Worm (Caenorhabditis elegans): ENCODE data around the gene ufbp-1.

ufbp-1 gene

DNA sequence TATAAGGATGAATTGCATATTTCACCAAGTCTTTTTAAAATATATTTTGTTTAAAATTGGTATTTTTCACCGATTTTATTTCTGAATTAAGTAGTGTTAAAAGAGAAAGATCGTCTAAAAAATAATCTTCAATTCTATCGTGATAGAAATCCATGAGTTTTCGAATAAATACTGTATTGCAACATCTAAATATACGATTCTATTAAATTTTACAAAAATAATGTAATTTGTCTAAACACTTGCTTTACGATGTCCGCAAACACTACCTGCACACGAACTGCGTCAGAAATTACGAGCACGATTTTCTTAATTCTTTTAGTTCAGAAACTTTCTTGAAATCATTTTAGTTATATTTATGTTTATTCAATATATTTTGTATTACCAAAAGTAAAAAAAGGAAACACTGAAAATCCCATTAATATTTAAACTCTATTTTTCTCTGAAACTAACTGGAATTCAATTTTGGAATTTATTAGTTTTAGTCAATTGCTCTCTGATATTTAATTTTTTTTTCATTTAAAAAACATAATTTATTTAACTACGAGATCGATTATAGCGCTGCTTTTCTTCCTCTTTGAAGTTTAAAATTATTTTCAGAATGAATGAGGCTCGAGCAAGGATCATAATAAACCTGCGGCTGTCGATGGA lies 5.9 kb upstream of the ufbp-1 start, which contains the start of gene mrpl-32:
Gene mrpl-32, plus strand, starts transcription at position 598 of the 648 bp plus-strand sequence.
- TF ChIP-seq dpl-1 (GFP tag; optimal IDR thresholded peaks at IDR 0.05): peak; percentile 9
- no peak for TF ChIP-seq hlh-30 (tag; optimal IDR thresholded peaks at IDR 0.05; ENCODE audit: insufficient read depth)
- no peak for TF ChIP-seq zip-2 (tag; optimal IDR thresholded peaks at IDR 0.05)
- TF ChIP-seq Y48G9A.11 (GFP tag; IDR thresholded peaks at IDR 0.05): peak; percentile 56
- peak; percentile 63 for TF ChIP-seq mep-1 (tag; optimal IDR thresholded peaks at IDR 0.05)
- peak; percentile 15 for TF ChIP-seq nhr-6 (tag; optimal IDR thresholded peaks at IDR 0.05)
- TF ChIP-seq snpc-1.2 (GFP tag; IDR thresholded peaks at IDR 0.05): peak; percentile 28; the same call in 1 of the 2 replicates
- peak; percentile 40 for TF ChIP-seq lir-3 (tag; optimal IDR thresholded peaks at IDR 0.05)
- no peak for TF ChIP-seq dmd-9 (GFP tag; IDR thresholded peaks at IDR 0.05)
- TF ChIP-seq lin-15B (tag; optimal IDR thresholded peaks at IDR 0.05): no peak
- 0 out of 2 replicates have a peak, but pooled peaks have one; percentile 23 for TF ChIP-seq zfp-3 (GFP tag; conservative IDR thresholded peaks at IDR 0.05)
- peak; percentile 77 for TF ChIP-seq lin-38 (GFP tag; IDR thresholded peaks at IDR 0.05)
- peak; percentile 32; the same call in 1 of the 2 replicates for TF ChIP-seq zip-11 (GFP tag; IDR thresholded peaks at IDR 0.05)
- TF ChIP-seq Y75B8A.6 (GFP tag; IDR thresholded peaks at IDR 0.05): 0 out of 2 replicates have a peak, but pooled peaks have one; percentile 15
- TF ChIP-seq lin-1 (GFP tag; IDR thresholded peaks at IDR 0.05): peak; percentile 71; the same call in 1 of the 2 replicates
- peak; percentile 42; the same call in 1 of the 2 replicates for TF ChIP-seq vab-7 (GFP tag; IDR thresholded peaks at IDR 0.05)
- TF ChIP-seq attf-4 (tag; optimal IDR thresholded peaks at IDR 0.05): no peak
- 0 out of 2 replicates have a peak, but pooled peaks have one; percentile 56 for TF ChIP-seq lim-7 (GFP tag; IDR thresholded peaks at IDR 0.05)
- no peak for TF ChIP-seq ceh-32 (tag; optimal IDR thresholded peaks at IDR 0.05; ENCODE audit: poor library complexity)
- TF ChIP-seq php-3 (GFP tag; IDR thresholded peaks at IDR 0.05): peak; percentile 33; the same call in 1 of the 2 replicates
- TF ChIP-seq lsy-2 (tag; optimal IDR thresholded peaks at IDR 0.05): peak in 1 of 2 experiments; percentile 74
- no peak for TF ChIP-seq fkh-10 (GFP tag; optimal IDR thresholded peaks at IDR 0.05)
- no peak for TF ChIP-seq ctbp-1 (GFP tag; IDR thresholded peaks at IDR 0.05)
- peak; percentile 2 for TF ChIP-seq nhr-111 (GFP tag; optimal IDR thresholded peaks at IDR 0.05)
- peak; percentile 50 for TF ChIP-seq Y5F2A.4 (GFP tag; optimal IDR thresholded peaks at IDR 0.05)
- no peak for TF ChIP-seq zfp-2 (tag; optimal IDR thresholded peaks at IDR 0.05)
- peak; percentile 50 for TF ChIP-seq mes-2 (tag; optimal IDR thresholded peaks at IDR 0.05; ENCODE audit: poor library complexity, severe bottlenecking)
- TF ChIP-seq T20F7.1 (GFP tag; optimal IDR thresholded peaks at IDR 0.05): peak; percentile 75
- TF ChIP-seq arid-1 (GFP tag; conservative IDR thresholded peaks at IDR 0.05): peak; percentile 75
- peak; percentile 35 for TF ChIP-seq nhr-102 (tag; optimal IDR thresholded peaks at IDR 0.05)
- TF ChIP-seq daf-16 (GFP tag; optimal IDR thresholded peaks at IDR 0.05): peak; percentile 10 to 41
- TF ChIP-seq daf-16 (tag; optimal IDR thresholded peaks at IDR 0.05): peak; percentile 11
- TF ChIP-seq ama-1 (optimal IDR thresholded peaks at IDR 0.05): peak; percentile 16
- TF ChIP-seq dve-1 (tag; optimal IDR thresholded peaks at IDR 0.05; ENCODE audit: insufficient read depth): peak; percentile 66
- peak; percentile 30; the same call in 1 of the 2 replicates for TF ChIP-seq pha-4 (GFP tag; IDR thresholded peaks at IDR 0.05)
- TF ChIP-seq pha-4 (tag; optimal IDR thresholded peaks at IDR 0.05): peak; percentile 26
- no peak for TF ChIP-seq daf-12 (tag; optimal IDR thresholded peaks at IDR 0.05)
- TF ChIP-seq F49E8.2 (tag; optimal IDR thresholded peaks at IDR 0.05; ENCODE audit: borderline replicate concordance): peak; percentile 73

DNA sequence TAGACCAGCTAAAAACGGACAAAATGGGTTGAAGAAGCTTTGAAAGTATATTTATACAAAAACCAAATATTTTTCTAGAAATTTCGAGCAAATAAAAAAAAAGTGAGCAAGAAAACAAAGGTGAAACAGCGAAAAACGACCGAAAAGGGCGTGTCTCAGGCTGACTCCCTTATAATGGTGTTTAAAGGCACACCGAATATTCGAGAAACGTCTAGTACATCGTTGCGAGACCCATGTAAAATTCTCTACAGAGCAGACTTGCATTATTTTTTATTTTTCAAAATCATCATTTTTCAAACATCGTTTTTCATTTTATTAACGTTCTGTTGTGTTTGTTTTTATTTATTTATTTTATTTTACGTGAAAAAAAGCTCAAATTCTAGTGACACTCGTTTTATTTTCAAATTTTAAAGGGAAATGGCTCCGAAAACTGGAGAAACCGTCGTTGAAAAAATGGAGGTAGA lies 3.6 kb upstream of the ufbp-1 start, which contains the start of gene rpn-3:
Gene rpn-3, plus strand, starts transcription at position 414 of the 464 bp plus-strand sequence.
- TF ChIP-seq madf-5 (GFP tag; IDR thresholded peaks at IDR 0.05): no peak
- TF ChIP-seq F10B5.3 (tag; optimal IDR thresholded peaks at IDR 0.05): peak; percentile 85
- no peak for TF ChIP-seq fos-1 (tag; optimal IDR thresholded peaks at IDR 0.05)
- TF ChIP-seq T20F7.1 (GFP tag; optimal IDR thresholded peaks at IDR 0.05): peak; percentile 92
- no peak for TF ChIP-seq attf-4 (tag; optimal IDR thresholded peaks at IDR 0.05)
- peak; percentile 81 for TF ChIP-seq ctbp-1 (GFP tag; IDR thresholded peaks at IDR 0.05)
- no peak for TF ChIP-seq tag-97 (GFP tag; IDR thresholded peaks at IDR 0.05)
- TF ChIP-seq nhr-102 (tag; optimal IDR thresholded peaks at IDR 0.05): peak; percentile 91
- peak; percentile 42 for TF ChIP-seq pqm-1 (tag; optimal IDR thresholded peaks at IDR 0.05)
- peak; percentile 26; the same call in 1 of the 2 replicates for TF ChIP-seq set-16 (GFP tag; IDR thresholded peaks at IDR 0.05)
- TF ChIP-seq lin-15B (tag; optimal IDR thresholded peaks at IDR 0.05): peak; percentile 73
- TF ChIP-seq zip-11 (GFP tag; IDR thresholded peaks at IDR 0.05): no peak
- TF ChIP-seq nhr-11 (tag; optimal IDR thresholded peaks at IDR 0.05): peak; percentile 98
- TF ChIP-seq lin-39 (tag; optimal IDR thresholded peaks at IDR 0.05): peak; percentile 48
- peak; percentile 91 for TF ChIP-seq tra-1 (GFP tag; IDR thresholded peaks at IDR 0.05)
- peak; percentile 87 for TF ChIP-seq F49E8.2 (tag; optimal IDR thresholded peaks at IDR 0.05; ENCODE audit: borderline replicate concordance)
- peak; percentile 75 for TF ChIP-seq zfp-2 (tag; optimal IDR thresholded peaks at IDR 0.05)
- peak; percentile 94 for TF ChIP-seq hlh-30 (tag; optimal IDR thresholded peaks at IDR 0.05; ENCODE audit: insufficient read depth)
- peak; percentile 93 for TF ChIP-seq pha-4 (GFP tag; IDR thresholded peaks at IDR 0.05)
- TF ChIP-seq pha-4 (tag; optimal IDR thresholded peaks at IDR 0.05): peak; percentile 98
- peak; percentile 95 for TF ChIP-seq rbr-2 (tag; optimal IDR thresholded peaks at IDR 0.05)

Data from whole organism, L4 larva.